Worm (Caenorhabditis elegans) whole organism, L1 larva: Measurements from ENCODE around the gene K01D12.15.

Source experiments
- aly-2 ChIP-seq: fragments of 150-350 bp; optimal IDR thresholded peaks from 2 replicates; lab custom pipeline; 2014; ENCODE audit warnings: missing biosample characterization, missing genetic modification characterization
- lin-13 ChIP-seq: fragments of 150-350 bp; optimal IDR thresholded peaks from 2 replicates; lab custom pipeline; 2014; ENCODE audit warnings: missing biosample characterization, missing genetic modification reagents, missing genetic modification characterization
- lin-15B ChIP-seq: fragments of 150-350 bp; sonication (generic microtip); optimal IDR thresholded peaks from 3 replicates; lab custom pipeline; 2014; ENCODE audit warnings: missing biosample characterization, missing genetic modification characterization
- snpc-4 ChIP-seq: fragments of 150-350 bp; optimal IDR thresholded peaks from 2 replicates; lab custom pipeline; 2014; ENCODE audit warnings: missing biosample characterization, missing genetic modification characterization
- swsn-7 ChIP-seq: sonication (generic microtip); optimal IDR thresholded peaks from 2 replicates; lab custom pipeline; 2016; ENCODE audit warnings: missing genetic modification characterization, missing compliant biosample characterization
- ztf-11 ChIP-seq, 2 experiments: sonication (generic microtip); optimal IDR thresholded peaks; 2 replicates each; lab custom pipeline; 2016 to 2017; ENCODE audit warnings: missing genetic modification characterization in 2 of 2, missing biosample characterization in 1 of 2, missing compliant biosample characterization in 1 of 2

DNA sequence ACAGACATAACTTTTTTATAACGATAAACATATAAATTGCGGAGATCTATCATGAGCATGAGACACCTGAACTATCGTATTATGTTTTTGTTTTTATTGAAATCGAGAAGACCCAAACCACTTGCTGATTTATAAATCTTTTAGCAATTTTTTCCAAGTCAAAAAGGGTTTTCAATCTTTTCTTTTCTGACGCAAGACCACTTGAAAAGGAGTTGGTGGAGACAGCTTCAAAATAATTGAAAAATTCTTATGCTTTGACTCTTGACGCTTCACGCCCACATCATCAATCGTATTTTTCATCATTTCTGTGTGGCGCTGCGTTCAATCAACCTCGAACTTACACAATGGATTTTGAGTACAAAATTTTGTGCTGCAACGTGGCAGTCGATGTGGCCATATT lies 14.9 kb upstream of the K01D12.15 start, which contains the start of gene F23H12.7:
- no peak for TF ChIP-seq ztf-11 (tag; optimal IDR thresholded peaks at IDR 0.05; lab: Kevin White, UChicago)
- no peak for TF ChIP-seq snpc-4 (tag; lab: Kevin White, UChicago)
- no peak for TF ChIP-seq aly-2 (tag; lab: Kevin White, UChicago)
- TF ChIP-seq lin-15B (tag; lab: Kevin White, UChicago), result no peak
- TF ChIP-seq swsn-7 (tag; lab: Kevin White, UChicago), result no peak
- TF ChIP-seq lin-13, result no peak
